Worm (Caenorhabditis elegans) whole organism, dauer: ENCODE data around the gene F13B9.2.

Source experiments
- unc-62 ChIP-seq: sonication (generic microtip); optimal IDR thresholded peaks from 2 replicates; lab custom pipeline; 2017; ENCODE audit warnings: missing biosample characterization, missing genetic modification reagents, missing genetic modification characterization

The F13B9.2 gene

DNA sequence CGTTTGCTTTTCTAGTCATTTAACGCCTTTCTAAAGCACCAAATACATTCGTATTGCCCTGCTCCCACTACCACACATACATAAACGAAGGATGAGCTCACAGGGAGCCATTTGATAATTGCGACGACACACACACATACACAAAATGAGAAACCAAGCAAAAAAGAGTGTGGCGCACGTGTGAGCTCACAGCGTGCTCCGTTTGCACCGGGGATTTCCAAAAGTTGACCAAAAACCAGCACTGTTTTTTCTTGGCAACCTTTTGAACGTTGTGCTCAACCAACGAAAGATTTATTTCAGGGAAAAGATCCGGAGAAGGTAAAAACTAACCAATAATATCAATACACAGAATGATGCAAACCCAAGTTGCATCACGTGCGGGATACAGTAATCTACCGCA, 10.6 kb upstream of the F13B9.2 start, which contains the start of gene ksr-1:
Gene ksr-1 (plus strand): TSS at position 301 of the 400 bp plus-strand sequence.
- TF ChIP-seq unc-62 (GFP tag; lab: Kevin White, UChicago) = no peak

DNA sequence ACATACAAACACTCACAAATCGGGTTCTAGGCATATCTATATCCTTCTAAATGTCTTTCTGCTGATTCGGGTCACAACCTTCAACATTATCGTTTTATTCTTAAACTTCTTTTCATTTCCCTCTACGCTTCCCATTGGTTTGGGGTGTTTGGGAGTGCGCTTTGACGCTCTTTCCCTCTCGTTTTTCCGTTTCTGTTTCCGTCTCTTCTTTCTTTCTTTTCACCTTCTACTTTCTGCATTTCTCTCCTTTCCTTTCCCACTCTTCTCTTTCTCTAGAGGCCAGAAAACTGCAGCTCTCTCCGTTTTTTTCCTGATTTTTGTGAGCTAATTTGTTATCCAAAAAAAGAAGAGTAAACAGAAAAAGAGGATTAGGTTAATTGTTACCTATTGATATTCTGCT, 9.2 kb upstream of the F13B9.2 start:
- TF ChIP-seq unc-62 (GFP tag; lab: Kevin White, UChicago) = no peak

DNA sequence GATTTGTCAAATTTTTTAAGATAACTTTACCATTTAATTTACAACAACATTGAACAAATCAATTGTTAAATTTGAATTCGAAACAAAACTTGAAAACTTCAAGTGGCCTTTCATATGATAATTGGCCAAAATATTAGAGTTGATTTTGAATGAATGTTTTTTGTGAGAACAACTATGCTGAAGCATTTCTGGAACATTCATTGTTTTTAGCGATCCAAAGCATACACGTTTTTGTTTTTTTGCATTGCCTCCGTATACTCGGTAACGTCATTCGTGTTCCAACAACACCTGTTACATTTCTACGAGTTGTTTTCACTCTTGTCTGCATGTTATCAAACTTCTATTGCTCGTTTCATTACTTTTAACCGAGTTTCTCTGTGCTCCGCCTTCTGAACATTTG, 8.5 kb upstream of the F13B9.2 start:
- TF ChIP-seq unc-62 (GFP tag; lab: Kevin White, UChicago) = no peak

DNA sequence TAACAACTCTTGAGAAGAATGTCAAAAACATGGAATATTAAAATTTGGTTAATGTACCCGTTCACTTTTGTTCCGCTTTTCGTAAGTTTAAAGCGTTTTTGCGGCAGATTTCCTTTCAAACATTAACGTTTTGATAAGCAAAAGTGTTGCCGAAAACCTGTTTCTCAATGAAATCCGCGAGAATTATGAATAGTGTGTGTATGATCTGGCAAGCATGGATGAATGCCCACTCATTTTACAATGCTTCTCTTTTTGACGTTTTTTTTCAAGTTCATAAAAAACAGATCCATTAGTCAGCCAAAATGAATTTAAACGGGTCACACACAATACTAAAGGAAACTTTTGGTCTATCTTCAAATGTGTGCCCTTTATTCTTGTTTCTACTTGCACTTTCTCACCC, 1.5 kb upstream of the F13B9.2 start:
- no peak for TF ChIP-seq unc-62 (GFP tag; lab: Kevin White, UChicago)

- no peak for TF ChIP-seq unc-62 (GFP tag; lab: Kevin White, UChicago)
Measured at ce11 chrX:8286164-8286563, 681 bp downstream of the F13B9.2 start.

- no peak for TF ChIP-seq unc-62 (GFP tag; lab: Kevin White, UChicago)
Measured at ce11 chrX:8286740-8287299, 1.3 kb downstream of the F13B9.2 start, which contains the start of gene sec-16A.2. Gene sec-16A.2 (plus strand): TSS chrX:8287249.

DNA sequence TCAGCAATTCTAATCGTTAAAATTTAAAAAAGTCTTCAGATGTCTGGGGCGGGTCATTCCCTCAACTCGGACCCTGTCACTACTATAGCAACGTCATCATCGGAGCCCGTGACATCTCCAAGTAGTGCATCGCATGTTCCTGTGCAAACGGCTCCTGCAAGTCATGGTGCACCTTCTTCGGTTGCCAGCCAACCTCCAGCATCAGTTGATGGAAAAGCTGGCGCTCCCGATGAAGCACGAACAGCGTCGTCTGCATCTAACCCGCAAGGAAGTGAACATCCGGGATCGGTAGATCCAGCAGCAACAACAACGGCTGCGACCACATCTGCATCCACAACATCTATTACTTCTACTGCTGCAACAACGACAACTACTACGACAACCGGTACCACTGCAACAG, 9.1 kb downstream of the F13B9.2 start, which contains the start of gene R09F10.3:
Gene R09F10.3 (plus strand): TSS at position 40 of the 400 bp plus-strand sequence.
- no peak for TF ChIP-seq unc-62 (GFP tag; lab: Kevin White, UChicago)

ce11 chrX:8297333-8297732, 11.8 kb downstream of the F13B9.2 start:
- TF ChIP-seq unc-62 (GFP tag; lab: Kevin White, UChicago) = no peak

DNA sequence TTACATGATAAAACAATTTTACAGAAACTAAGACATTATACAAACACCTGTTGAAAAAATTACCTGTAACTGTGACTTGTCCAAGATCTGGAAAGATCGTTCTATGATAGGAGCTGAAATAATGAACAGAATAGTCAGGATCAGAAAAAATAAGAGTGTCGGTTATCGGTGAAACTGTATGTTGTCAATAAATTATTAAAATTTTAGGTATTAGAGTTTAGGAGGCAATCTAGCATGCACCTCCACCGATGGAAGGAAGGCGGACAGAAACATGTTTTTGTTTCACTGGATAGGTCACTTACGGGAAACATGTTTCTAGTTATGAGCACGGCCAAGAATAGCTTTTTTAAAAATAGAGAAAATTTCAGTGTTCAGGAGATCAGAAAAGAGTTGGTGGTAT, 14.1 kb downstream of the F13B9.2 start, which contains the start of gene ced-13:
Gene ced-13 (minus strand): TSS at position 101 of the 400 bp plus-strand sequence.
- TF ChIP-seq unc-62 (GFP tag; lab: Kevin White, UChicago) = no peak

- TF ChIP-seq unc-62 (GFP tag; lab: Kevin White, UChicago) = no peak
Measured at ce11 chrX:8302299-8302698, 16.8 kb downstream of the F13B9.2 start, which contains the start of gene inx-5. Gene inx-5 (minus strand): TSS chrX:8302399.

ce11 chrX:8302803-8303202, 17.3 kb downstream of the F13B9.2 start:
- no peak for TF ChIP-seq unc-62 (GFP tag; lab: Kevin White, UChicago)

DNA sequence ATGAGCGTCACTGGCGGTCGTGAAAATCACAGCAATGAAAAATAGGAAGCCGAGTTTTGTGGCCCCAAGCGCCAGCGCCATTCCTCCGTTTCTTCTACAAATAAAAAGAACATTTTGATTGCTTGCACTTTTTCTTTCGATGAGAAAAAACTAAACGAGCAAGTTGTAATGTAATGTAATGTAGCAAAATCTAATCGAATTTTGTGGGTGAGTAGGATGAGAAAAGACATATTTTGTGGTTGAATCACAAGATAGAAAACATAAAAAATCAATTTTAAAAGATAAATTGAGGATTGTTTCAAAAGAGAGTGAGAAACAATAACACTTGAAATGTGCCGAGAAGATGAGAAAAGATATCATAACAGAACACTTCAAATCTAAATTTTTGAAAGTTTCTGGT, 22.1 kb downstream of the F13B9.2 start, which contains the start of gene R09F10.5:
Gene R09F10.5 (minus strand): TSS at position 101 of the 400 bp plus-strand sequence.
- TF ChIP-seq unc-62 (GFP tag; lab: Kevin White, UChicago) = no peak

ce11 chrX:8308491-8308890, 23.0 kb downstream of the F13B9.2 start:
- TF ChIP-seq unc-62 (GFP tag; lab: Kevin White, UChicago) = no peak

- no peak for TF ChIP-seq unc-62 (GFP tag; lab: Kevin White, UChicago)
Measured at ce11 chrX:8310747-8311146, 25.3 kb downstream of the F13B9.2 start.

DNA sequence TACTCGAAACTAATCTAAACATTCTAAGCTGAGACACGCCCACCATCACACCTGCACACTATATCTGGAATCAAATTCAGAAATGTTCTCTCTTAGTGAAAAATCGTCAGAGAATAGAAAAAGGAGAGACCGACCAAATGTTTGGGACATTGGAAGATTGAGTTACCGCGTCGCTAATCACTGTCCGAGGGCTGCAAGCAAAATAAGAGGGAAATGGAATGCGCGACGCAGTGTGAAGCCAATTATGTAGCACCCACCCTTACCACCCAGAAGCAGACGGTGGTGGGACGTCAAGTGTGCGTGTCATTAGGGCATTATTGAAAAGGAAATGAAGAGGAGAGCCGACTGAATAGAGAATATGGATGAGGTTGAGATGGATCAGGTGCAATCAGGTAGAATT, 26.1 kb downstream of the F13B9.2 start:
- TF ChIP-seq unc-62 (GFP tag; lab: Kevin White, UChicago) = no peak

DNA sequence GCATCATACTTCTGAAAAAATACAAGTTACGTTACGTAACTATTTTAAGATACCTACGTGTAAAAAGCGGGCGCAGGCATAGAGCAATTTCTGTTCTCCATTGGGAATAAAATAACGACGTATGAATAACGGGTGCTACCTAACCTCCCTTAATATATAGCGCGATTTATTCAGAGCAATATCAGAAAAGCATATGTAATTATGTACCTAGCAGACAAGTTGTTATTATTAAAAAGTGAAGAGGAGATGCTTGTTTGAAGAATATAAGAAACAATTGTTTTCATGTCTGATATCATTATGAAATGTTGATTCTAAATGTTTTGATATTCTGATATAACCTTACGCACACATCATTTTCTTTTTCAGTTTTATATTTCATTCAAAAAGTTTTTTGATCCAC, 33.5 kb downstream of the F13B9.2 start, which contains the start of gene srh-11:
Gene srh-11 (minus strand): TSS at position 101 of the 400 bp plus-strand sequence.
- no peak for TF ChIP-seq unc-62 (GFP tag; lab: Kevin White, UChicago)

- TF ChIP-seq unc-62 (GFP tag; lab: Kevin White, UChicago) = no peak
Measured at ce11 chrX:8320889-8321288, 35.4 kb downstream of the F13B9.2 start, which contains the start of gene pqn-57. Gene pqn-57 (minus strand): TSS chrX:8320989.
